Worm (Caenorhabditis elegans) whole organism, early embryonic: ENCODE measurements around the gene flh-1.
"Not testable (repeated sequence)": the region's sequence is repeated elsewhere in the genome, so short reads cannot be mapped to it uniquely, and the experiment has no call there.

ENCODE experiments used
- B0310.2 ChIP-seq: sonication (generic microtip); optimal IDR thresholded peaks from 2 replicates; lab custom pipeline; 2016; ENCODE audit warnings: mild to moderate bottlenecking, missing genetic modification characterization, missing compliant biosample characterization
- F13C5.2 ChIP-seq: sonication (generic microtip); optimal IDR thresholded peaks from 2 replicates; lab custom pipeline; 2017; ENCODE audit warnings: mild to moderate bottlenecking, missing genetic modification characterization, inconsistent platforms, missing compliant biosample characterization
- aly-1 ChIP-seq: sonication (generic microtip); optimal IDR thresholded peaks from 2 replicates; lab custom pipeline; 2016; ENCODE audit warnings: missing genetic modification characterization, missing compliant biosample characterization
- ama-1 ChIP-seq: fragments of 150-350 bp; optimal IDR thresholded peaks from 2 replicates; lab custom pipeline; 2014
- ceh-13 ChIP-seq: fragments of 200-800 bp; sonication (Bioruptor generic); optimal IDR thresholded peaks from 2 replicates; lab custom pipeline; 2018; ENCODE audit warnings: mild to moderate bottlenecking, missing genetic modification characterization, missing compliant biosample characterization
- ceh-36 ChIP-seq: sonication (generic microtip); optimal IDR thresholded peaks from 2 replicates; lab custom pipeline; 2016; ENCODE audit warnings: missing genetic modification characterization, inconsistent platforms, missing compliant biosample characterization
- ets-7 ChIP-seq: sonication (generic microtip); optimal IDR thresholded peaks from 2 replicates; lab custom pipeline; 2016; ENCODE audit warnings: missing genotype, missing genetic modification characterization, missing compliant biosample characterization
- flt-1 ChIP-seq: fragments of 200-800 bp; sonication (Bioruptor generic); IDR thresholded peaks from 2 replicates; pipeline ENCODE4 v1.3.6; 2022; ENCODE audit warnings: missing genetic modification characterization, missing compliant biosample characterization
- hmbx-1 ChIP-seq: sonication (generic microtip); optimal IDR thresholded peaks from 2 replicates; lab custom pipeline; 2016; ENCODE audit warnings: mild to moderate bottlenecking, missing genetic modification characterization, missing compliant biosample characterization
- hmg-4 ChIP-seq: fragments of 200-800 bp; sonication (Bioruptor generic); optimal IDR thresholded peaks from 2 replicates; lab custom pipeline; 2018; ENCODE audit warnings: mild to moderate bottlenecking, missing genetic modification characterization, missing compliant biosample characterization
- hnd-1 ChIP-seq: sonication (generic microtip); optimal IDR thresholded peaks from 2 replicates; lab custom pipeline; 2016; ENCODE audit warnings: missing genetic modification characterization, missing compliant biosample characterization
- pes-1 ChIP-seq: fragments of 200-800 bp; sonication (Bioruptor generic); IDR thresholded peaks from 2 replicates; pipeline ENCODE4 v1.3.6; 2022; ENCODE audit warnings: missing genetic modification reagents, missing genetic modification characterization, missing compliant biosample characterization
- scrt-1 ChIP-seq: fragments of 200-800 bp; sonication (Bioruptor generic); IDR thresholded peaks from 2 replicates; pipeline ENCODE4 v1.3.6; 2022; ENCODE audit warnings: missing genetic modification characterization, missing compliant biosample characterization
- sea-1 ChIP-seq: fragments of 200-800 bp; sonication (Bioruptor generic); conservative IDR thresholded peaks from 2 replicates; pipeline ENCODE4 v1.3.6; 2022; ENCODE audit warnings: missing genetic modification characterization, missing compliant biosample characterization
- tbx-11 ChIP-seq: fragments of 200-800 bp; sonication (Bioruptor generic); IDR thresholded peaks from 2 replicates; pipeline ENCODE4 v1.3.6; 2022; ENCODE audit warnings: missing genetic modification characterization, missing compliant biosample characterization
- tbx-37 ChIP-seq: fragments of 200-800 bp; sonication (Bioruptor generic); conservative IDR thresholded peaks from 2 replicates; pipeline ENCODE4 v1.3.6; 2022; ENCODE audit warnings: missing genetic modification reagents, missing genetic modification characterization, missing compliant biosample characterization
- tra-4 ChIP-seq: sonication (generic microtip); optimal IDR thresholded peaks from 2 replicates; lab custom pipeline; 2017; ENCODE audit warnings: missing genetic modification characterization, missing compliant biosample characterization

flh-1 gene

ce11 chrIV:9299145-9299544 lies 35.1 kb upstream of the flh-1 start, which contains the start of gene F49C12.2:
TSS of gene F49C12.2 (minus strand) at chrIV:9299245.
- TF ChIP-seq hmg-4: no peak
- TF ChIP-seq ceh-36: no peak
- no peak for TF ChIP-seq sea-1 (GFP tag; lab: Robert Waterston, UW)
- no peak for TF ChIP-seq aly-1
- TF ChIP-seq F13C5.2 (tag; lab: Kevin White, UChicago): no peak
- no peak for TF ChIP-seq flt-1 (GFP tag; lab: Robert Waterston, UW)
- no peak for TF ChIP-seq tra-4

- TF ChIP-seq pes-1 (GFP tag; lab: Robert Waterston, UW) (no peak), tra-4 (no peak), hmg-4 (no peak), flt-1 (GFP tag; lab: Robert Waterston, UW) (no peak), aly-1 (no peak), ama-1 (no peak), hnd-1 (tag; lab: Kevin White, UChicago) (no peak), tbx-11 (no peak), ceh-36 (no peak), B0310.2 (tag; lab: Kevin White, UChicago) (no peak), tbx-37 (GFP tag; lab: Robert Waterston, UW) (no peak), sea-1 (GFP tag; lab: Robert Waterston, UW) (no peak), scrt-1 (GFP tag; lab: Robert Waterston, UW) (no peak), F13C5.2 (tag; lab: Kevin White, UChicago) (no peak)
Observed at ce11 chrIV:9296285-9296684, 32.2 kb upstream of the flh-1 start, which contains the start of gene F49C12.1. TSS of gene F49C12.1 (minus strand) at chrIV:9296354.

ce11 chrIV:9293825-9294224 lies 29.8 kb upstream of the flh-1 start, which contains the start of gene nhr-264:
TSS of gene nhr-264 (minus strand) at chrIV:9293925.
- TF ChIP-seq B0310.2 (tag; lab: Kevin White, UChicago); tbx-11; ama-1: not testable (repeated sequence)

ce11 chrIV:9289635-9290034 lies 25.6 kb upstream of the flh-1 start:
- no peak for TF ChIP-seq tbx-37 (GFP tag; lab: Robert Waterston, UW)
- no peak for TF ChIP-seq aly-1
- no peak for TF ChIP-seq flt-1 (GFP tag; lab: Robert Waterston, UW)
- TF ChIP-seq sea-1 (GFP tag; lab: Robert Waterston, UW): no peak
- no peak for TF ChIP-seq hmbx-1 (tag; lab: Kevin White, UChicago)

- not testable (repeated sequence) for TF ChIP-seq tbx-37 (GFP tag; lab: Robert Waterston, UW); flt-1 (GFP tag; lab: Robert Waterston, UW); aly-1
Observed at ce11 chrIV:9286305-9286704, 22.2 kb upstream of the flh-1 start, which contains the start of gene nhr-267. TSS of gene nhr-267 (minus strand) at chrIV:9286405.

ce11 chrIV:9274008-9274529 lies 10.0 kb upstream of the flh-1 start, which contains the start of gene nmy-3:
TSS of gene nmy-3 (plus strand) at chrIV:9274479.
- no peak for TF ChIP-seq tra-4
- TF ChIP-seq ceh-13: no peak
- no peak for TF ChIP-seq sea-1 (GFP tag; lab: Robert Waterston, UW)
- TF ChIP-seq ets-7: no peak
- no peak for TF ChIP-seq tbx-11
- TF ChIP-seq ama-1: no peak
- TF ChIP-seq F13C5.2 (tag; lab: Kevin White, UChicago): no peak
- TF ChIP-seq hmbx-1 (tag; lab: Kevin White, UChicago): no peak
- TF ChIP-seq flt-1 (GFP tag; lab: Robert Waterston, UW): no peak
- TF ChIP-seq hnd-1 (tag; lab: Kevin White, UChicago): no peak

ce11 chrIV:9269796-9270195 lies 5.7 kb upstream of the flh-1 start, which contains the start of gene flh-3:
TSS of gene flh-3 (plus strand) at chrIV:9270096.
- TF ChIP-seq F13C5.2 (tag; lab: Kevin White, UChicago): no peak
- no peak for TF ChIP-seq hmg-4
- no peak for TF ChIP-seq ama-1
- no peak for TF ChIP-seq pes-1 (GFP tag; lab: Robert Waterston, UW)
- no peak for TF ChIP-seq hmbx-1 (tag; lab: Kevin White, UChicago)
- TF ChIP-seq scrt-1 (GFP tag; lab: Robert Waterston, UW): no peak

ce11 chrIV:9268916-9269315 lies 4.8 kb upstream of the flh-1 start:
- TF ChIP-seq flt-1 (GFP tag; lab: Robert Waterston, UW): peak; percentile 58
- TF ChIP-seq tbx-11: no peak
- TF ChIP-seq hmbx-1 (tag; lab: Kevin White, UChicago): no peak
- no peak for TF ChIP-seq pes-1 (GFP tag; lab: Robert Waterston, UW)
- TF ChIP-seq ceh-36: no peak
- no peak for TF ChIP-seq tra-4
- TF ChIP-seq tbx-37 (GFP tag; lab: Robert Waterston, UW): no peak
- no peak for TF ChIP-seq ama-1
- no peak for TF ChIP-seq hnd-1 (tag; lab: Kevin White, UChicago)
- TF ChIP-seq ceh-13: no peak
- no peak for TF ChIP-seq ets-7
- TF ChIP-seq B0310.2 (tag; lab: Kevin White, UChicago): no peak
- TF ChIP-seq F13C5.2 (tag; lab: Kevin White, UChicago): no peak
- TF ChIP-seq hmg-4: no peak
- TF ChIP-seq sea-1 (GFP tag; lab: Robert Waterston, UW): no peak; the same call in 1 of the 2 replicates
- peak; percentile 77 for TF ChIP-seq aly-1
- peak; percentile 67; the same call in 1 of the 2 replicates for TF ChIP-seq scrt-1 (GFP tag; lab: Robert Waterston, UW)

ce11 chrIV:9267581-9267980 lies 3.5 kb upstream of the flh-1 start:
- TF ChIP-seq ets-7: no peak
- TF ChIP-seq flt-1 (GFP tag; lab: Robert Waterston, UW): no peak
- TF ChIP-seq pes-1 (GFP tag; lab: Robert Waterston, UW): 0 out of 2 replicates have a peak, but pooled peaks have one; percentile 13
- TF ChIP-seq hmg-4: peak; percentile 72
